Fruit fly (Drosophila melanogaster) whole organism, embryonic: ENCODE data around the gene ghi.

Experiments
- CG9932 ChIP-seq: fragments of 200-800 bp; sonication (Bioruptor generic); IDR thresholded peaks from 2 replicates; pipeline ENCODE4 v1.3.6; 2022; ENCODE audit warnings: missing biosample characterization, missing genetic modification characterization
- MESR4 ChIP-seq: fragments of 200-800 bp; sonication (Bioruptor generic); optimal IDR thresholded peaks from 2 replicates; lab custom pipeline; 2018; ENCODE audit warnings: missing biosample characterization, mild to moderate bottlenecking, missing genetic modification characterization, moderate library complexity
- NC2β ChIP-seq: fragments of 200-800 bp; sonication (Bioruptor generic); optimal IDR thresholded peaks from 2 replicates; lab custom pipeline; 2016; ENCODE audit warnings: missing biosample characterization, missing genetic modification characterization
- Sin3A ChIP-seq: fragments of >200 bp; optimal IDR thresholded peaks from 2 replicates; lab custom pipeline; 2018
- bowl ChIP-seq: fragments of 200-800 bp; sonication (Bioruptor generic); IDR thresholded peaks from 2 replicates; pipeline ENCODE4 v1.3.6; 2022; ENCODE audit warnings: missing biosample characterization, missing genetic modification characterization
- ewg ChIP-seq: fragments of 200-800 bp; sonication (Bioruptor generic); optimal IDR thresholded peaks from 3 replicates; lab custom pipeline; 2017; ENCODE audit warnings: mild to moderate bottlenecking, missing biosample characterization, missing genetic modification reagents, missing genetic modification characterization
- fu2 ChIP-seq: fragments of 200-800 bp; sonication (Bioruptor generic); optimal IDR thresholded peaks from 2 replicates; lab custom pipeline; 2016; ENCODE audit warnings: missing biosample characterization, missing genetic modification characterization
- sr ChIP-seq: fragments of 200-800 bp; sonication (Bioruptor generic); IDR thresholded peaks from 3 replicates; pipeline ENCODE4 v1.3.6; 2022; ENCODE audit warnings: missing biosample characterization, missing genetic modification characterization

- TF ChIP-seq Sin3A (lab: Kevin White, UChicago): no peak
- TF ChIP-seq NC2β (GFP tag; lab: Kevin White, UChicago): no peak
- TF ChIP-seq ewg (GFP tag; lab: Kevin White, UChicago): no peak
- TF ChIP-seq CG9932 (GFP tag; lab: Robert Waterston, UW): no peak
- TF ChIP-seq sr: no peak
- no peak for TF ChIP-seq bowl (GFP tag; lab: Robert Waterston, UW)
- TF ChIP-seq fu2 (GFP tag; lab: Kevin White, UChicago): no peak
- no peak for TF ChIP-seq MESR4 (GFP tag; lab: Kevin White, UChicago)
These were observed 48.5 kb downstream of the ghi start for dm6 chr3L:9499919-9500807.
